Worm (Caenorhabditis elegans) whole organism, L1 larva: Measurements from ENCODE around the gene C55B6.4.
A peak's percentile ranks its signal among the peaks of the same experiment; 100 is the strongest.

Experiments
- C04F5.9 ChIP-seq: sonication (generic microtip); optimal IDR thresholded peaks from 2 replicates; lab custom pipeline; 2016; ENCODE audit warnings: missing genetic modification characterization, missing compliant biosample characterization
- C34B4.2 ChIP-seq: sonication (generic microtip); optimal IDR thresholded peaks from 2 replicates; lab custom pipeline; 2017; ENCODE audit warnings: mild to moderate bottlenecking, missing genetic modification characterization, missing compliant biosample characterization
- Y116A8C.19 ChIP-seq: sonication (generic microtip); optimal IDR thresholded peaks from 2 replicates; lab custom pipeline; 2016; ENCODE audit warnings: missing compliant biosample characterization, missing genetic modification characterization, borderline replicate concordance
- alr-1 ChIP-seq: fragments of 200-800 bp; sonication (Bioruptor generic); optimal IDR thresholded peaks from 2 replicates; lab custom pipeline; 2018; ENCODE audit warnings: borderline replicate concordance, mild to moderate bottlenecking, missing genetic modification characterization, missing compliant biosample characterization
- aly-2 ChIP-seq: fragments of 150-350 bp; optimal IDR thresholded peaks from 2 replicates; lab custom pipeline; 2014; ENCODE audit warnings: missing biosample characterization, missing genetic modification characterization
- ama-1 ChIP-seq: fragments of 150-350 bp; optimal IDR thresholded peaks from 2 replicates; lab custom pipeline; 2014
- ceh-63 ChIP-seq: fragments of 200-800 bp; sonication (Bioruptor generic); optimal IDR thresholded peaks from 2 replicates; lab custom pipeline; 2018; ENCODE audit warnings: mild to moderate bottlenecking, missing genetic modification characterization, missing compliant biosample characterization
- ceh-82 ChIP-seq, 3 experiments: fragments of 150-350 bp in 1 of 3; sonication (generic microtip) in 2 of 3; optimal IDR thresholded peaks; 2 replicates each; lab custom pipeline; 2014 to 2017; ENCODE audit warnings: missing biosample characterization in 3 of 3, missing genetic modification characterization in 3 of 3
- ceh-88 ChIP-seq: fragments of 200-800 bp; sonication (Bioruptor generic); IDR thresholded peaks from 2 replicates; pipeline ENCODE4 v1.3.6; 2022; ENCODE audit warnings: missing genetic modification characterization, missing compliant biosample characterization
- ceh-90 ChIP-seq: sonication (generic microtip); optimal IDR thresholded peaks from 2 replicates; lab custom pipeline; 2016; ENCODE audit warnings: missing genetic modification characterization, missing compliant biosample characterization
- ces-1 ChIP-seq: fragments of 150-350 bp; optimal IDR thresholded peaks from 2 replicates; lab custom pipeline; 2014; ENCODE audit warnings: missing biosample characterization, missing genetic modification reagents, missing genetic modification characterization
- dpl-1 ChIP-seq, 3 experiments: fragments of 150-350 bp in 2 of 3; sonication (generic microtip) in 1 of 3; optimal IDR thresholded peaks; 2 replicates each; lab custom pipeline; 2014 to 2017; ENCODE audit warnings: missing biosample characterization in 3 of 3, missing genetic modification characterization in 3 of 3, missing genetic modification reagents in 3 of 3
- efl-1 ChIP-seq, 4 experiments: fragments of 150-350 bp; optimal IDR thresholded peaks in 3 of 4; peaks in 1 of 4; 1 replicate in 1 of 4; 2 replicates in 3 of 4; lab custom pipeline; 2014; ENCODE audit warnings: missing biosample characterization in 2 of 4, missing genetic modification characterization in 2 of 4, missing genetic modification reagents in 2 of 4
- egl-13 ChIP-seq: sonication (generic microtip); optimal IDR thresholded peaks from 2 replicates; lab custom pipeline; 2016; ENCODE audit warnings: missing genotype, missing genetic modification reagents, missing genetic modification characterization, missing compliant biosample characterization
- egl-27 ChIP-seq, 2 experiments: fragments of 150-350 bp in 1 of 2; sonication (generic microtip); optimal IDR thresholded peaks; 3 replicates each; lab custom pipeline; 2017 to 2018; ENCODE audit warnings: missing biosample characterization in 2 of 2, missing genetic modification characterization in 2 of 2, missing genetic modification reagents in 2 of 2
- elt-2 ChIP-seq: sonication (generic microtip); optimal IDR thresholded peaks from 2 replicates; lab custom pipeline; 2016; ENCODE audit warnings: missing genetic modification characterization, mild to moderate bottlenecking, inconsistent platforms, missing compliant biosample characterization, missing genetic modification reagents
- fkh-10 ChIP-seq: sonication (generic microtip); optimal IDR thresholded peaks from 2 replicates; lab custom pipeline; 2017; ENCODE audit warnings: missing biosample characterization, missing genetic modification reagents, missing genetic modification characterization
- fkh-4 ChIP-seq: sonication (generic microtip); optimal IDR thresholded peaks from 2 replicates; lab custom pipeline; 2016; ENCODE audit warnings: missing compliant biosample characterization, missing genetic modification characterization, borderline replicate concordance
- fkh-8 ChIP-seq: sonication (generic microtip); optimal IDR thresholded peaks from 2 replicates; lab custom pipeline; 2016; ENCODE audit warnings: mild to moderate bottlenecking, missing genetic modification characterization, missing compliant biosample characterization
- fos-1 ChIP-seq: fragments of 150-350 bp; optimal IDR thresholded peaks from 2 replicates; lab custom pipeline; 2014; ENCODE audit warnings: missing biosample characterization, missing genetic modification characterization
- hlh-4 ChIP-seq: sonication (generic microtip); optimal IDR thresholded peaks from 2 replicates; lab custom pipeline; 2016; ENCODE audit warnings: mild to moderate bottlenecking, missing genetic modification characterization, missing compliant biosample characterization
- isw-1 ChIP-seq: fragments of 200-800 bp; sonication (Bioruptor generic); IDR thresholded peaks from 2 replicates; pipeline ENCODE4 v1.3.6; 2022; ENCODE audit warnings: missing genetic modification characterization, missing compliant biosample characterization
- jun-1 ChIP-seq: fragments of 150-350 bp; optimal IDR thresholded peaks from 2 replicates; lab custom pipeline; 2014; ENCODE audit warnings: missing biosample characterization, missing genetic modification reagents, missing genetic modification characterization
- lin-14 ChIP-seq: fragments of 200-800 bp; sonication (Bioruptor generic); optimal IDR thresholded peaks from 2 replicates; lab custom pipeline; 2018; ENCODE audit warnings: mild to moderate bottlenecking, missing genetic modification characterization, moderate library complexity, missing compliant biosample characterization
- lin-15B ChIP-seq: fragments of 150-350 bp; sonication (generic microtip); optimal IDR thresholded peaks from 3 replicates; lab custom pipeline; 2014; ENCODE audit warnings: missing biosample characterization, missing genetic modification characterization
- lsy-2 ChIP-seq, 2 experiments: fragments of 150-350 bp; optimal IDR thresholded peaks; 2 replicates each; lab custom pipeline; 2014; ENCODE audit warnings: missing biosample characterization in 2 of 2, missing genetic modification characterization in 2 of 2
- mab-9 ChIP-seq: fragments of 200-800 bp; sonication (Bioruptor generic); IDR thresholded peaks from 2 replicates; pipeline ENCODE4 v1.3.6; 2022; ENCODE audit warnings: missing genetic modification reagents, missing genetic modification characterization, missing compliant biosample characterization
- mdl-1 ChIP-seq, 2 experiments: fragments of 150-350 bp; optimal IDR thresholded peaks; 2 replicates each; lab custom pipeline; 2014 to 2017; ENCODE audit warnings: missing biosample characterization in 2 of 2, missing genetic modification characterization in 2 of 2, inconsistent platforms in 1 of 2
- mef-2 ChIP-seq: fragments of 150-350 bp; optimal IDR thresholded peaks from 2 replicates; lab custom pipeline; 2014; ENCODE audit warnings: missing biosample characterization, missing genetic modification characterization
- mep-1 ChIP-seq: fragments of 150-350 bp; optimal IDR thresholded peaks from 2 replicates; lab custom pipeline; 2014; ENCODE audit warnings: missing biosample characterization, missing genetic modification characterization
- nhr-12 ChIP-seq: sonication (generic microtip); optimal IDR thresholded peaks from 2 replicates; lab custom pipeline; 2017; ENCODE audit warnings: missing biosample characterization, missing genetic modification characterization
- nhr-20 ChIP-seq: sonication (generic microtip); optimal IDR thresholded peaks from 2 replicates; lab custom pipeline; 2016; ENCODE audit warnings: mild to moderate bottlenecking, missing genetic modification characterization, missing compliant biosample characterization
- nhr-237 ChIP-seq: fragments of 150-350 bp; optimal IDR thresholded peaks from 2 replicates; lab custom pipeline; 2014; ENCODE audit warnings: missing biosample characterization, missing genetic modification characterization
- nhr-28 ChIP-seq: fragments of 150-350 bp; optimal IDR thresholded peaks from 2 replicates; lab custom pipeline; 2014; ENCODE audit warnings: missing biosample characterization, missing genetic modification characterization
- nhr-77 ChIP-seq: fragments of 150-350 bp; optimal IDR thresholded peaks from 2 replicates; lab custom pipeline; 2014; ENCODE audit warnings: missing biosample characterization, missing genetic modification characterization
- nhr-84 ChIP-seq: sonication (generic microtip); optimal IDR thresholded peaks from 2 replicates; lab custom pipeline; 2017; ENCODE audit warnings: missing biosample characterization, missing genetic modification characterization
- nhr-85 ChIP-seq: sonication (generic microtip); peaks from one replicate; lab custom pipeline; 2016; ENCODE audit warnings: missing genetic modification characterization, inconsistent platforms, missing compliant biosample characterization
- nhr-90 ChIP-seq: sonication (generic microtip); optimal IDR thresholded peaks from 2 replicates; lab custom pipeline; 2016; ENCODE audit warnings: mild to moderate bottlenecking, missing genetic modification characterization, missing compliant biosample characterization; ENCODE audit not compliant: poor library complexity
- pag-3 ChIP-seq: sonication (generic microtip); optimal IDR thresholded peaks from 2 replicates; lab custom pipeline; 2017; ENCODE audit warnings: missing genetic modification characterization, mild to moderate bottlenecking, missing compliant biosample characterization, antibody characterized with exemption, borderline replicate concordance; ENCODE audit not compliant: insufficient read depth
- rnt-1 ChIP-seq: sonication (generic microtip); optimal IDR thresholded peaks from 2 replicates; lab custom pipeline; 2016; ENCODE audit warnings: mild to moderate bottlenecking, missing genetic modification characterization, moderate library complexity, missing compliant biosample characterization
- skn-1 ChIP-seq: fragments of 150-350 bp; optimal IDR thresholded peaks from 2 replicates; lab custom pipeline; 2014; ENCODE audit warnings: missing biosample characterization, missing genetic modification characterization
- sup-37 ChIP-seq: fragments of 200-800 bp; sonication (Bioruptor generic); optimal IDR thresholded peaks from 2 replicates; lab custom pipeline; 2018; ENCODE audit warnings: mild to moderate bottlenecking, missing genetic modification characterization, missing compliant biosample characterization
- tbx-2 ChIP-seq: sonication (generic microtip); optimal IDR thresholded peaks from 2 replicates; lab custom pipeline; 2016; ENCODE audit warnings: missing genetic modification characterization, missing compliant biosample characterization
- unc-30 ChIP-seq: sonication (generic microtip); optimal IDR thresholded peaks from 2 replicates; lab custom pipeline; 2017; ENCODE audit warnings: missing biosample characterization, missing genetic modification characterization
- unc-62 ChIP-seq: fragments of 150-350 bp; optimal IDR thresholded peaks from 2 replicates; lab custom pipeline; 2014; ENCODE audit warnings: missing biosample characterization, missing genetic modification reagents, missing genetic modification characterization
- unc-86 ChIP-seq: sonication (generic microtip); optimal IDR thresholded peaks from 2 replicates; lab custom pipeline; 2016; ENCODE audit warnings: missing genetic modification characterization, missing compliant biosample characterization
- unc-98 ChIP-seq: fragments of 200-800 bp; sonication (Bioruptor generic); IDR thresholded peaks from 2 replicates; pipeline ENCODE4 v1.3.6; 2022; ENCODE audit warnings: missing genetic modification characterization, missing compliant biosample characterization
- xbp-1 ChIP-seq: sonication (generic microtip); optimal IDR thresholded peaks from 2 replicates; lab custom pipeline; 2016; ENCODE audit warnings: missing genetic modification characterization, missing compliant biosample characterization
- zip-4 ChIP-seq: fragments of 200-800 bp; sonication (Bioruptor generic); optimal IDR thresholded peaks from 2 replicates; lab custom pipeline; 2018; ENCODE audit warnings: mild to moderate bottlenecking, missing genetic modification characterization, moderate library complexity, missing compliant biosample characterization
- ztf-11 ChIP-seq, 2 experiments: sonication (generic microtip); optimal IDR thresholded peaks; 2 replicates each; lab custom pipeline; 2016 to 2017; ENCODE audit warnings: missing genetic modification characterization in 2 of 2, missing biosample characterization in 1 of 2, missing compliant biosample characterization in 1 of 2

Gene C55B6.4

ce11 chrX:7236717-7237116, 49.2 kb upstream of the C55B6.4 start (continued):
- TF ChIP-seq skn-1 (tag; lab: Kevin White, UChicago): no peak
- TF ChIP-seq fkh-10 (GFP tag; lab: Kevin White, UChicago): no peak

ce11 chrX:7234723-7235203, 47.3 kb upstream of the C55B6.4 start:
- TF ChIP-seq ceh-90 (tag; lab: Kevin White, UChicago) (no peak), lin-15B (tag; lab: Kevin White, UChicago) (no peak), unc-30 (no peak), pag-3 (peak; percentile 72), nhr-20 (tag; lab: Kevin White, UChicago) (peak; percentile 36), nhr-77 (no peak), Y116A8C.19 (no peak), egl-27 (tag; optimal IDR thresholded peaks at IDR 0.05; lab: Kevin White, UChicago) (no peak), elt-2 (tag; lab: Kevin White, UChicago) (no peak), fos-1 (tag; lab: Kevin White, UChicago) (no peak), unc-98 (no peak), nhr-12 (tag; lab: Kevin White, UChicago) (no peak), mdl-1 (tag; optimal IDR thresholded peaks at IDR 0.05; lab: Kevin White, UChicago) (peak in 1 of 2 experiments; percentile 38), mef-2 (no peak), nhr-85 (no peak), lin-14 (GFP tag; lab: Kevin White, UChicago) (peak; percentile 95), unc-86 (tag; lab: Kevin White, UChicago) (peak; percentile 67), zip-4 (GFP tag; lab: Kevin White, UChicago) (no peak), nhr-84 (tag; lab: Kevin White, UChicago) (no peak), jun-1 (tag; lab: Kevin White, UChicago) (no peak), nhr-90 (no peak), ama-1 (lab: Kevin White, UChicago) (no peak), xbp-1 (tag; lab: Kevin White, UChicago) (peak; percentile 58), rnt-1 (tag; lab: Kevin White, UChicago) (peak; percentile 69), efl-1 (optimal IDR thresholded peaks at IDR 0.05; lab: Kevin White, UChicago) (peak; percentile 8 to 14), efl-1 (GFP tag; optimal IDR thresholded peaks at IDR 0.05 in 1 of 2; lab: Kevin White, UChicago) (peak in 1 of 2 experiments; percentile 14), ztf-11 (tag; optimal IDR thresholded peaks at IDR 0.05; lab: Kevin White, UChicago) (no peak), mep-1 (peak; percentile 39), tbx-2 (tag; lab: Kevin White, UChicago) (peak; percentile 83), nhr-237 (no peak), C04F5.9 (no peak), fkh-8 (tag; lab: Kevin White, UChicago) (peak; percentile 20), egl-13 (tag; lab: Kevin White, UChicago) (peak; percentile 41), dpl-1 (GFP tag; optimal IDR thresholded peaks at IDR 0.05; lab: Kevin White, UChicago) (no peak), unc-62 (GFP tag; lab: Kevin White, UChicago) (no peak), ceh-63 (GFP tag; lab: Kevin White, UChicago) (no peak), ceh-82 (tag; optimal IDR thresholded peaks at IDR 0.05; lab: Kevin White, UChicago) (peak; percentile 29 to 56 (median 37)), alr-1 (no peak), mab-9 (GFP tag; lab: Robert Waterston, UW) (no peak), ces-1 (GFP tag; lab: Kevin White, UChicago) (no peak), sup-37 (GFP tag; lab: Kevin White, UChicago) (peak; percentile 21), fkh-4 (tag; lab: Kevin White, UChicago) (no peak), hlh-4 (tag; lab: Kevin White, UChicago) (no peak), fkh-10 (GFP tag; lab: Kevin White, UChicago) (peak; percentile 95), lsy-2 (tag; optimal IDR thresholded peaks at IDR 0.05; lab: Kevin White, UChicago) (peak; percentile 31 to 57), aly-2 (tag; lab: Kevin White, UChicago) (no peak), nhr-28 (tag; lab: Kevin White, UChicago) (no peak), C34B4.2 (tag; lab: Kevin White, UChicago) (no peak), ceh-88 (no peak), isw-1 (no peak; the same call in 1 of the 2 replicates)
